Comparison of ENCODE assay signal across 6 fruit fly cellular contexts in genomic region chr3R:4738494-4739191, dm6.
TF ChIP-seq lines count a peak whose summit lies in the region.

No protein-coding gene starts in this region.

- no peak for TF ChIP-seq CTCF in whole organism, embryonic (GFP tag; optimal IDR thresholded peaks at IDR 0.05; lab: Kevin White, UChicago)

TF ChIP-seq in whole organism, 6 proteins besides CTCF, POLR2A, EP300 and RAD21:
- TF ChIP-seq pan (optimal IDR thresholded peaks at IDR 0.05; lab: Kevin White, UChicago): peak; percentile 25
- TF ChIP-seq CG8478 (optimal IDR thresholded peaks at IDR 0.05; lab: Kevin White, UChicago): no peak

TF ChIP-seq in whole organism, adult, 20 proteins besides CTCF, POLR2A, EP300 and RAD21:
- no peak for TF ChIP-seq Mnt (GFP tag; optimal IDR thresholded peaks at IDR 0.05; lab: Kevin White, UChicago)
- TF ChIP-seq CG33017 (tag; optimal IDR thresholded peaks at IDR 0.05; lab: Kevin White, UChicago): no peak
- no peak for TF ChIP-seq cic (GFP tag; optimal IDR thresholded peaks at IDR 0.05; lab: Kevin White, UChicago)
- no peak for TF ChIP-seq CG14711 (tag; optimal IDR thresholded peaks at IDR 0.05; lab: Kevin White, UChicago)
- peak; percentile 0 for TF ChIP-seq CG5204 (GFP tag; optimal IDR thresholded peaks at IDR 0.05; lab: Kevin White, UChicago)
- TF ChIP-seq kay (GFP tag; lab: Kevin White, UChicago; ENCODE audit: borderline replicate concordance): peak; percentile 15
- TF ChIP-seq Crg-1 (GFP tag; optimal IDR thresholded peaks at IDR 0.05; lab: Kevin White, UChicago): no peak
- no peak for TF ChIP-seq CG12768 (GFP tag; optimal IDR thresholded peaks at IDR 0.05; lab: Kevin White, UChicago)

TF ChIP-seq in whole organism, embryonic, 481 proteins besides CTCF, POLR2A, EP300 and RAD21 (continues in another document):
- peak; percentile 11 for TF ChIP-seq CG8388 (GFP tag; optimal IDR thresholded peaks at IDR 0.05; lab: Kevin White, UChicago)
- peak; percentile 78 for TF ChIP-seq yki (optimal IDR thresholded peaks at IDR 0.05; lab: Kevin White, UChicago)
- TF ChIP-seq dmrt11E (tag; optimal IDR thresholded peaks at IDR 0.05; lab: Kevin White, UChicago): peak; percentile 20
- TF ChIP-seq CG10979 (tag; optimal IDR thresholded peaks at IDR 0.05; lab: Kevin White, UChicago): peak; percentile 24
- TF ChIP-seq CG15269 (tag; optimal IDR thresholded peaks at IDR 0.05; lab: Kevin White, UChicago): no peak
- TF ChIP-seq Hr51 (GFP tag; optimal IDR thresholded peaks at IDR 0.05; lab: Kevin White, UChicago): peak in 1 of 2 experiments; percentile 30
- no peak for TF ChIP-seq mld (GFP tag; IDR thresholded peaks at IDR 0.05; lab: Robert Waterston, UW; ENCODE audit: partially characterized antibody)
- peak; percentile 7 for TF ChIP-seq Xbp1 (GFP tag; optimal IDR thresholded peaks at IDR 0.05; lab: Kevin White, UChicago)
- TF ChIP-seq az2 (GFP tag; optimal IDR thresholded peaks at IDR 0.05; lab: Kevin White, UChicago): peak; percentile 10
- TF ChIP-seq NFAT (GFP tag; IDR thresholded peaks at IDR 0.05; lab: Robert Waterston, UW): no peak
- TF ChIP-seq bsh (GFP tag; optimal IDR thresholded peaks at IDR 0.05; lab: Kevin White, UChicago): peak in 1 of 2 experiments; percentile 10
- peak; percentile 30 for TF ChIP-seq D19A (tag; optimal IDR thresholded peaks at IDR 0.05; lab: Kevin White, UChicago)
- TF ChIP-seq z (GFP tag; IDR thresholded peaks at IDR 0.05; lab: Robert Waterston, UW): no peak
- TF ChIP-seq lola (GFP tag; optimal IDR thresholded peaks at IDR 0.05; lab: Kevin White, UChicago): peak in 1 of 3 experiments; percentile 33
- peak; percentile 21 for TF ChIP-seq CG2678 (tag; optimal IDR thresholded peaks at IDR 0.05; lab: Kevin White, UChicago)
- peak; percentile 78 for TF ChIP-seq sens (GFP tag; lab: Kevin White, UChicago)
- TF ChIP-seq CG17385 (GFP tag; optimal IDR thresholded peaks at IDR 0.05; lab: Kevin White, UChicago): no peak
- peak; percentile 46 for TF ChIP-seq CG2712 (tag; optimal IDR thresholded peaks at IDR 0.05; lab: Kevin White, UChicago)
- peak; percentile 79 to 95 for TF ChIP-seq Trl (optimal IDR thresholded peaks at IDR 0.05; lab: Kevin White, UChicago)
- TF ChIP-seq Trl (GFP tag; optimal IDR thresholded peaks at IDR 0.05; lab: Kevin White, UChicago): no peak
- TF ChIP-seq Ada2b (GFP tag; IDR thresholded peaks at IDR 0.05; lab: Robert Waterston, UW): no peak

TF ChIP-seq in whole organism, prepupa, 60 proteins besides CTCF, POLR2A, EP300 and RAD21 (continues in another document):
- TF ChIP-seq pdm3 (GFP tag; optimal IDR thresholded peaks at IDR 0.05; lab: Kevin White, UChicago): peak; percentile 21
- peak; percentile 3 for TF ChIP-seq topi (GFP tag; optimal IDR thresholded peaks at IDR 0.05; lab: Kevin White, UChicago)
- peak; percentile 20 for TF ChIP-seq CG34406 (GFP tag; optimal IDR thresholded peaks at IDR 0.05; lab: Kevin White, UChicago)
- no peak for TF ChIP-seq CG11762 (GFP tag; optimal IDR thresholded peaks at IDR 0.05; lab: Kevin White, UChicago; ENCODE audit: insufficient read depth)
- no peak for TF ChIP-seq eg (GFP tag; IDR thresholded peaks at IDR 0.05; lab: Robert Waterston, UW)
- no peak for TF ChIP-seq Ets96B (tag; optimal IDR thresholded peaks at IDR 0.05; lab: Kevin White, UChicago)
- peak; percentile 6 for TF ChIP-seq CG10669 (GFP tag; optimal IDR thresholded peaks at IDR 0.05; lab: Kevin White, UChicago)
- no peak for TF ChIP-seq Gug (GFP tag; IDR thresholded peaks at IDR 0.05; lab: Robert Waterston, UW)
- TF ChIP-seq cyc (GFP tag; optimal IDR thresholded peaks at IDR 0.05; lab: Kevin White, UChicago): peak; percentile 19
- TF ChIP-seq CG6854 (GFP tag; optimal IDR thresholded peaks at IDR 0.05; lab: Kevin White, UChicago): no peak
- TF ChIP-seq esn (GFP tag; optimal IDR thresholded peaks at IDR 0.05; lab: Kevin White, UChicago): peak; percentile 48
- TF ChIP-seq Smox (GFP tag; optimal IDR thresholded peaks at IDR 0.05; lab: Kevin White, UChicago): peak; percentile 44
- TF ChIP-seq CG16779 (tag; optimal IDR thresholded peaks at IDR 0.05; lab: Kevin White, UChicago): no peak
- peak; percentile 32 for TF ChIP-seq CG3919 (GFP tag; optimal IDR thresholded peaks at IDR 0.05; lab: Kevin White, UChicago)
- TF ChIP-seq salr (GFP tag; optimal IDR thresholded peaks at IDR 0.05; lab: Kevin White, UChicago): peak in 1 of 2 experiments; percentile 31
- TF ChIP-seq achi (GFP tag; optimal IDR thresholded peaks at IDR 0.05; lab: Kevin White, UChicago): peak; percentile 49
- peak; percentile 81 for TF ChIP-seq svp (GFP tag; lab: Kevin White, UChicago)
- TF ChIP-seq Met (GFP tag; optimal IDR thresholded peaks at IDR 0.05; lab: Kevin White, UChicago): peak; percentile 51
- TF ChIP-seq CG6792 (GFP tag; optimal IDR thresholded peaks at IDR 0.05; lab: Kevin White, UChicago): peak; percentile 10
- TF ChIP-seq Sox15 (GFP tag; optimal IDR thresholded peaks at IDR 0.05; lab: Kevin White, UChicago): no peak
- TF ChIP-seq ss (GFP tag; optimal IDR thresholded peaks at IDR 0.05; lab: Kevin White, UChicago): no peak
- peak; percentile 23 for TF ChIP-seq spab (GFP tag; optimal IDR thresholded peaks at IDR 0.05; lab: Kevin White, UChicago)

TF ChIP-seq in whole organism, pupa, 21 proteins besides CTCF, POLR2A, EP300 and RAD21:
- TF ChIP-seq CG8301 (tag; optimal IDR thresholded peaks at IDR 0.05; lab: Kevin White, UChicago) (peak; percentile 57), CG14655 (GFP tag; optimal IDR thresholded peaks at IDR 0.05; lab: Kevin White, UChicago) (peak; percentile 69), Ets98B (GFP tag; IDR thresholded peaks at IDR 0.05; lab: Robert Waterston, UW) (no peak), Snoo (tag; optimal IDR thresholded peaks at IDR 0.05; lab: Kevin White, UChicago) (peak; percentile 5), fd96Ca (GFP tag; IDR thresholded peaks at IDR 0.05; lab: Robert Waterston, UW) (no peak), Pif1A (GFP tag; optimal IDR thresholded peaks at IDR 0.05; lab: Kevin White, UChicago) (peak; percentile 9), D1 (tag; optimal IDR thresholded peaks at IDR 0.05; lab: Kevin White, UChicago) (peak; percentile 30), CG17806 (tag; optimal IDR thresholded peaks at IDR 0.05; lab: Kevin White, UChicago) (peak; percentile 46), CG8159 (tag; optimal IDR thresholded peaks at IDR 0.05; lab: Kevin White, UChicago) (peak; percentile 40), CG15710 (tag; optimal IDR thresholded peaks at IDR 0.05; lab: Kevin White, UChicago) (peak; percentile 13), CG9948 (tag; optimal IDR thresholded peaks at IDR 0.05; lab: Kevin White, UChicago) (peak; percentile 14)

TF ChIP-seq in whole organism, wandering third instar larva, 38 proteins besides CTCF, POLR2A, EP300 and RAD21 (continues in another document):
- TF ChIP-seq woc (GFP tag; optimal IDR thresholded peaks at IDR 0.05; lab: Kevin White, UChicago): no peak
- TF ChIP-seq br (GFP tag; optimal IDR thresholded peaks at IDR 0.05; lab: Kevin White, UChicago): no peak
- no peak for TF ChIP-seq tai (GFP tag; optimal IDR thresholded peaks at IDR 0.05; lab: Kevin White, UChicago)
- TF ChIP-seq jim (GFP tag; optimal IDR thresholded peaks at IDR 0.05; lab: Kevin White, UChicago): no peak
- no peak for TF ChIP-seq dmrt93B (GFP tag; optimal IDR thresholded peaks at IDR 0.05; lab: Kevin White, UChicago)
- TF ChIP-seq CG9705 (GFP tag; optimal IDR thresholded peaks at IDR 0.05; lab: Kevin White, UChicago): no peak
- TF ChIP-seq Hr83 (GFP tag; optimal IDR thresholded peaks at IDR 0.05; lab: Kevin White, UChicago; ENCODE audit: poor library complexity, severe bottlenecking): no peak
- no peak for TF ChIP-seq ey (GFP tag; optimal IDR thresholded peaks at IDR 0.05; lab: Kevin White, UChicago)
- TF ChIP-seq Rel (GFP tag; optimal IDR thresholded peaks at IDR 0.05; lab: Kevin White, UChicago): no peak
- TF ChIP-seq Rel (tag; optimal IDR thresholded peaks at IDR 0.05; lab: Kevin White, UChicago): no peak
- no peak for TF ChIP-seq Mio (GFP tag; optimal IDR thresholded peaks at IDR 0.05; lab: Kevin White, UChicago)
- peak; percentile 41 for TF ChIP-seq Vsx2 (GFP tag; optimal IDR thresholded peaks at IDR 0.05; lab: Kevin White, UChicago; ENCODE audit: partially characterized antibody)
- no peak for TF ChIP-seq brk (GFP tag; optimal IDR thresholded peaks at IDR 0.05; lab: Kevin White, UChicago)
- peak in 1 of 2 experiments; percentile 0 for TF ChIP-seq foxo (GFP tag; optimal IDR thresholded peaks at IDR 0.05; lab: Kevin White, UChicago)
- no peak for TF ChIP-seq Dfd (GFP tag; optimal IDR thresholded peaks at IDR 0.05; lab: Kevin White, UChicago)
- TF ChIP-seq rgr (GFP tag; optimal IDR thresholded peaks at IDR 0.05; lab: Kevin White, UChicago): no peak
- TF ChIP-seq HLH106 (tag; optimal IDR thresholded peaks at IDR 0.05; lab: Kevin White, UChicago): peak; percentile 11
- peak; percentile 39 for TF ChIP-seq Jra (GFP tag; optimal IDR thresholded peaks at IDR 0.05; lab: Kevin White, UChicago)
- TF ChIP-seq CrebA (GFP tag; optimal IDR thresholded peaks at IDR 0.05; lab: Kevin White, UChicago; ENCODE audit: borderline replicate concordance): no peak
- no peak for TF ChIP-seq pan (optimal IDR thresholded peaks at IDR 0.05; lab: Kevin White, UChicago)
- TF ChIP-seq Hr78 (GFP tag; optimal IDR thresholded peaks at IDR 0.05; lab: Kevin White, UChicago): no peak
- no peak for TF ChIP-seq sv (GFP tag; optimal IDR thresholded peaks at IDR 0.05; lab: Kevin White, UChicago)
- no peak for TF ChIP-seq Sp1 (GFP tag; optimal IDR thresholded peaks at IDR 0.05; lab: Kevin White, UChicago)
- peak; percentile 94 for TF ChIP-seq dl (GFP tag; optimal IDR thresholded peaks at IDR 0.05; lab: Kevin White, UChicago; ENCODE audit: insufficient read depth in 1 of 2, partially characterized antibody in 2 of 2)
- no peak for TF ChIP-seq OdsH (GFP tag; optimal IDR thresholded peaks at IDR 0.05; lab: Kevin White, UChicago)
- no peak for TF ChIP-seq Hnf4 (GFP tag; optimal IDR thresholded peaks at IDR 0.05; lab: Kevin White, UChicago)
- TF ChIP-seq GATAd (GFP tag; optimal IDR thresholded peaks at IDR 0.05; lab: Kevin White, UChicago): no peak
- no peak for TF ChIP-seq Abd-B (GFP tag; optimal IDR thresholded peaks at IDR 0.05; lab: Kevin White, UChicago)
- TF ChIP-seq psq (GFP tag; optimal IDR thresholded peaks at IDR 0.05; lab: Kevin White, UChicago): no peak
- no peak for TF ChIP-seq Myc (optimal IDR thresholded peaks at IDR 0.05; lab: Kevin White, UChicago)
- no peak for TF ChIP-seq h (GFP tag; optimal IDR thresholded peaks at IDR 0.05; lab: Kevin White, UChicago)
- TF ChIP-seq CG32264 (GFP tag; optimal IDR thresholded peaks at IDR 0.05; lab: Kevin White, UChicago): no peak
- peak; percentile 35 for TF ChIP-seq fru (GFP tag; optimal IDR thresholded peaks at IDR 0.05; lab: Kevin White, UChicago)
- TF ChIP-seq lola (GFP tag; optimal IDR thresholded peaks at IDR 0.05; lab: Kevin White, UChicago): no peak
- TF ChIP-seq N (GFP tag; optimal IDR thresholded peaks at IDR 0.05; lab: Kevin White, UChicago): no peak
- TF ChIP-seq sage (GFP tag; optimal IDR thresholded peaks at IDR 0.05; lab: Kevin White, UChicago): no peak
